Fruit fly (Drosophila melanogaster): Measurements from ENCODE around the gene Elp4.

The Elp4 gene

dm6 chr2L:5494808-5495356, 29.1 kb upstream of the Elp4 start (continued):
- no peak for TF ChIP-seq CG1621 (tag; optimal IDR thresholded peaks at IDR 0.05)
- no peak for TF ChIP-seq CG6792 (GFP tag; optimal IDR thresholded peaks at IDR 0.05)
- no peak for TF ChIP-seq CG9139 (GFP tag; optimal IDR thresholded peaks at IDR 0.05)
- peak; percentile 80 for TF ChIP-seq CG15336 (GFP tag; IDR thresholded peaks at IDR 0.05)
- no peak for TF ChIP-seq fkh (GFP tag; optimal IDR thresholded peaks at IDR 0.05)
- TF ChIP-seq ss (GFP tag; optimal IDR thresholded peaks at IDR 0.05): no peak
- no peak for TF ChIP-seq Sox102F (GFP tag; optimal IDR thresholded peaks at IDR 0.05)
- peak; percentile 59 for TF ChIP-seq dac (GFP tag; optimal IDR thresholded peaks at IDR 0.05)
- TF ChIP-seq CG6854 (GFP tag; optimal IDR thresholded peaks at IDR 0.05): no peak
- TF ChIP-seq fd59A (GFP tag; optimal IDR thresholded peaks at IDR 0.05): peak; percentile 30
- TF ChIP-seq dsx (GFP tag; optimal IDR thresholded peaks at IDR 0.05; ENCODE audit: poor library complexity, severe bottlenecking): no peak
- peak; percentile 29 for TF ChIP-seq CG4318 (GFP tag; optimal IDR thresholded peaks at IDR 0.05)
- TF ChIP-seq pdm3 (GFP tag; optimal IDR thresholded peaks at IDR 0.05): peak; percentile 38
- TF ChIP-seq Sox14 (GFP tag; optimal IDR thresholded peaks at IDR 0.05): peak; percentile 51

DNA sequence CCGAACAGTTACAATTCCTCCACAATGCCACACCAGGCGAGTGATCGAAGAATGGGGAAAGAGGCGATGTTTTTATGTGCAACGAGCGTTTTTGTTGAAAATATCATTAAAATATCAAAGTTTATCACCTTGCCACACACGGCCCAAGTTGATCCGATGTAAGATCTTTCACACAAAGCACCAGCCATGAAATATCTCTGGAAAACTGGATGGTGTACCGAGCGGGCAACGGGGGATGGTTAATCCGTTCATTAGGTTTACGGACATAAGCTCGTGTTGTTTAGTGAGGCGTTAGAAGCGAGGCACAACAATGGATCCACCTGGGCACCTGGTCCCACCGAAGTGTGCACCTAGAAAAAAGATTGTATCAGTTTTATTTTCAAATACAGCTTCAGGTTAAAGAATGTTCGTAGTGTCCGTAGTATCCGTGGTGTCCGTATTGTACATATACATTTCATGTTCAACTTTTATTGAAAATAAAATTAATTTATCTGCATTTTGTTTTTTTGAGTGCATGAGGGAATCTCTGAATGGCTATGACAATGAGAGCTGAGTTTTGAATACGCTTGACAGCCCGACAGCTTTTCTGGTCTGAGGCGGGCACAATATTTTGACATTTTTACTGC, 27.4 kb upstream of the Elp4 start:
- TF ChIP-seq ss (GFP tag; optimal IDR thresholded peaks at IDR 0.05) (no peak), Met (GFP tag; optimal IDR thresholded peaks at IDR 0.05) (peak; percentile 7), spab (GFP tag; optimal IDR thresholded peaks at IDR 0.05) (no peak), CG6163 (GFP tag; IDR thresholded peaks at IDR 0.05) (peak; percentile 36; the same call in 1 of the 3 replicates), achi (GFP tag; optimal IDR thresholded peaks at IDR 0.05) (peak; percentile 17), svp (GFP tag) (peak; percentile 15)

dm6 chr2L:5499458-5499857, 24.5 kb upstream of the Elp4 start:
- no peak for TF ChIP-seq Sox15 (GFP tag; optimal IDR thresholded peaks at IDR 0.05)
- TF ChIP-seq CG16779 (tag; optimal IDR thresholded peaks at IDR 0.05): no peak
- peak; percentile 69 for TF ChIP-seq Eip78C (GFP tag)
- TF ChIP-seq CG11902 (GFP tag; optimal IDR thresholded peaks at IDR 0.05): no peak
- no peak for TF ChIP-seq vri (GFP tag; optimal IDR thresholded peaks at IDR 0.05)
- no peak for TF ChIP-seq fd85E (GFP tag; optimal IDR thresholded peaks at IDR 0.05)
- TF ChIP-seq OdsH (GFP tag; optimal IDR thresholded peaks at IDR 0.05): no peak
- no peak for TF ChIP-seq CG6792 (GFP tag; optimal IDR thresholded peaks at IDR 0.05)
- TF ChIP-seq CG15336 (GFP tag; IDR thresholded peaks at IDR 0.05): 0 out of 2 replicates have a peak, but pooled peaks have one; percentile 35
- TF ChIP-seq CG3919 (GFP tag; optimal IDR thresholded peaks at IDR 0.05): no peak
- peak; percentile 24 for TF ChIP-seq Ets96B (tag; optimal IDR thresholded peaks at IDR 0.05)
- no peak for TF ChIP-seq CG7368 (GFP tag; optimal IDR thresholded peaks at IDR 0.05)
- no peak for TF ChIP-seq CG11762 (GFP tag; optimal IDR thresholded peaks at IDR 0.05; ENCODE audit: insufficient read depth)
- TF ChIP-seq Ets21C (GFP tag; optimal IDR thresholded peaks at IDR 0.05): no peak
- no peak for TF ChIP-seq CG3032 (tag; optimal IDR thresholded peaks at IDR 0.05)
- peak; percentile 36; the same call in 1 of the 3 replicates for TF ChIP-seq CG8119 (GFP tag; IDR thresholded peaks at IDR 0.05)
- TF ChIP-seq CG32006 (GFP tag; optimal IDR thresholded peaks at IDR 0.05): peak; percentile 23
- TF ChIP-seq CG8632 (GFP tag; optimal IDR thresholded peaks at IDR 0.05): no peak
- TF ChIP-seq Lpt (GFP tag; optimal IDR thresholded peaks at IDR 0.05): no peak
- 0 out of 3 replicates have a peak, but pooled peaks have one; percentile 20 for TF ChIP-seq eg (GFP tag; IDR thresholded peaks at IDR 0.05)
- no peak for TF ChIP-seq Sox102F (GFP tag; optimal IDR thresholded peaks at IDR 0.05)
- TF ChIP-seq spab (GFP tag; optimal IDR thresholded peaks at IDR 0.05): no peak
- no peak for TF ChIP-seq Met (GFP tag; optimal IDR thresholded peaks at IDR 0.05)
- TF ChIP-seq Smox (GFP tag; optimal IDR thresholded peaks at IDR 0.05): no peak
- no peak for TF ChIP-seq net (GFP tag; optimal IDR thresholded peaks at IDR 0.05)
- TF ChIP-seq Gug (GFP tag; IDR thresholded peaks at IDR 0.05): no peak
- no peak for TF ChIP-seq CG8319 (GFP tag; optimal IDR thresholded peaks at IDR 0.05)
- TF ChIP-seq Hr39 (GFP tag; optimal IDR thresholded peaks at IDR 0.05): no peak
- TF ChIP-seq CG6854 (GFP tag; optimal IDR thresholded peaks at IDR 0.05): no peak
- no peak for TF ChIP-seq CG9139 (GFP tag; optimal IDR thresholded peaks at IDR 0.05)
- TF ChIP-seq svp (GFP tag): no peak
- no peak for TF ChIP-seq Eip75B (GFP tag; optimal IDR thresholded peaks at IDR 0.05)
- no peak for TF ChIP-seq Blimp-1 (GFP tag; optimal IDR thresholded peaks at IDR 0.05)
- TF ChIP-seq Hr38 (GFP tag; optimal IDR thresholded peaks at IDR 0.05): no peak
- no peak for TF ChIP-seq CG34406 (GFP tag; optimal IDR thresholded peaks at IDR 0.05)
- no peak for TF ChIP-seq CG11294 (GFP tag; IDR thresholded peaks at IDR 0.05)
- TF ChIP-seq CG4318 (GFP tag; optimal IDR thresholded peaks at IDR 0.05): no peak
